Worm (Caenorhabditis elegans) whole organism, L1 larva: Measurements from ENCODE around the gene W01B6.5.

ENCODE experiments used
- fkh-10 ChIP-seq: sonication (generic microtip); optimal IDR thresholded peaks from 2 replicates; lab custom pipeline; 2017; ENCODE audit warnings: missing biosample characterization, missing genetic modification reagents, missing genetic modification characterization
- nhr-76 ChIP-seq: sonication (generic microtip); optimal IDR thresholded peaks from 2 replicates; lab custom pipeline; 2017; ENCODE audit warnings: missing biosample characterization, missing genetic modification characterization
- nhr-85 ChIP-seq: sonication (generic microtip); peaks from one replicate; lab custom pipeline; 2016; ENCODE audit warnings: missing genetic modification characterization, inconsistent platforms, missing compliant biosample characterization

DNA sequence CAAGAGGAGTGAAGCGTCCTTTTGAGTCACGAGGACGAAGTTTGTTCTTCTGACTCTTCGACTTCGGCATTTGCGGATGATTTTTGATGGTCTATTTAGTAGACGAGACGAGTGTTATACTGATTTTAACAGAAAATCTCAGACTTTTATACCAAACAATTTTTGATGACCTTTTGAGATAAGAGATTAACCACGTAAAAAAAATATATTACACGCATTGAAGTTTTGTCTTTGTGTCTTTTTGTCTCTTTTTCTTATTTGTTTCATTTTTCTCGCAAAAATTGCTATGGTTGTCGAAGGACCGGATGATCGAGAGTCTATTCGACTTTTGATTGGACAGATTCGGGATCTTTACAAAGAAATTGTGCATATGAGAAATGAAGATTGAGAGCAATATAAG, 35.4 kb downstream of the W01B6.5 start, which contains the start of gene spch-1:
- TF ChIP-seq nhr-76 (tag; lab: Kevin White, UChicago) = no peak
- TF ChIP-seq nhr-85 (tag; lab: Kevin White, UChicago) = no peak
- TF ChIP-seq fkh-10 (GFP tag; lab: Kevin White, UChicago) = no peak
